Fruit fly (Drosophila melanogaster) whole organism, embryonic: Measurements from ENCODE around the gene CG4770.

Experiments used
- ATbp ChIP-seq: fragments of 200-800 bp; sonication (Bioruptor generic); optimal IDR thresholded peaks from 2 replicates; lab custom pipeline; 2017; ENCODE audit warnings: missing biosample characterization, mild to moderate bottlenecking, missing genetic modification characterization, missing genetic modification reagents
- Atf3 ChIP-seq: fragments of 200-800 bp; sonication (Bioruptor generic); optimal IDR thresholded peaks from 3 replicates; lab custom pipeline; 2016; ENCODE audit warnings: missing biosample characterization, missing genetic modification characterization
- Awh ChIP-seq: fragments of 200-800 bp; sonication (Bioruptor generic); IDR thresholded peaks from 2 replicates; pipeline ENCODE4, ENCODE4 v1.3.6; 2022; ENCODE audit warnings: missing biosample characterization, missing genetic modification characterization
- CG11247 ChIP-seq: fragments of 200-800 bp; sonication (Bioruptor generic); IDR thresholded peaks from 2 replicates; pipeline ENCODE4 v1.3.6; 2022; ENCODE audit warnings: missing biosample characterization, missing genetic modification characterization
- CG11504 ChIP-seq: fragments of 200-800 bp; sonication (Bioruptor generic); optimal IDR thresholded peaks from 3 replicates; lab custom pipeline; 2019; ENCODE audit warnings: missing biosample characterization, mild to moderate bottlenecking, missing genetic modification characterization, moderate library complexity
- CG12236 ChIP-seq: fragments of 200-800 bp; sonication (Bioruptor generic); optimal IDR thresholded peaks from 2 replicates; lab custom pipeline; 2016; ENCODE audit warnings: missing biosample characterization, missing genetic modification characterization
- CG14710 ChIP-seq: fragments of 200-800 bp; sonication (Bioruptor generic); optimal IDR thresholded peaks from 3 replicates; lab custom pipeline; 2019; ENCODE audit warnings: missing biosample characterization, mild to moderate bottlenecking, missing genetic modification characterization, moderate library complexity
- CG15601 ChIP-seq: fragments of 200-800 bp; sonication (Bioruptor generic); optimal IDR thresholded peaks from 3 replicates; lab custom pipeline; 2019; ENCODE audit warnings: missing biosample characterization, mild to moderate bottlenecking, missing genetic modification characterization, moderate library complexity
- CG1792 ChIP-seq: fragments of 200-800 bp; sonication (Bioruptor generic); optimal IDR thresholded peaks from 2 replicates; lab custom pipeline; 2016; ENCODE audit warnings: missing biosample characterization, missing genetic modification characterization
- CG2116 ChIP-seq: fragments of 200-800 bp; sonication (Bioruptor generic); optimal IDR thresholded peaks from 3 replicates; lab custom pipeline; 2018; ENCODE audit warnings: missing biosample characterization, mild to moderate bottlenecking, missing genetic modification characterization
- CG2202 ChIP-seq: fragments of 200-800 bp; sonication (Bioruptor generic); optimal IDR thresholded peaks from 2 replicates; lab custom pipeline; 2018; ENCODE audit warnings: missing biosample characterization, mild to moderate bottlenecking, missing genetic modification characterization
- CG30403 ChIP-seq: fragments of 200-800 bp; sonication (Bioruptor generic); optimal IDR thresholded peaks from 3 replicates; lab custom pipeline; 2016; ENCODE audit warnings: missing biosample characterization, missing genetic modification characterization
- CG3281 ChIP-seq: fragments of 200-800 bp; sonication (Bioruptor generic); optimal IDR thresholded peaks from 3 replicates; lab custom pipeline; 2017; ENCODE audit warnings: missing biosample characterization, mild to moderate bottlenecking, missing genetic modification characterization
- CG34224 ChIP-seq: fragments of 200-800 bp; sonication (Bioruptor generic); IDR thresholded peaks from 3 replicates; pipeline ENCODE4 v1.3.6; 2022; ENCODE audit warnings: missing biosample characterization, missing genetic modification characterization; ENCODE audit not compliant: partially characterized antibody
- CG4820 ChIP-seq: fragments of 200-800 bp; sonication (Bioruptor generic); optimal IDR thresholded peaks from 3 replicates; lab custom pipeline; 2016; ENCODE audit warnings: missing biosample characterization, missing genetic modification characterization
- CG7786 ChIP-seq: fragments of 200-800 bp; sonication (Bioruptor generic); optimal IDR thresholded peaks from 2 replicates; lab custom pipeline; 2016; ENCODE audit warnings: missing biosample characterization, missing genetic modification characterization
- CG7963 ChIP-seq: fragments of 200-800 bp; sonication (Bioruptor generic); IDR thresholded peaks from 3 replicates; pipeline ENCODE4 v1.3.6; 2022; ENCODE audit warnings: missing biosample characterization, missing genetic modification characterization; ENCODE audit not compliant: partially characterized antibody
- CG8281 ChIP-seq: fragments of 200-800 bp; sonication (Bioruptor generic); optimal IDR thresholded peaks from 2 replicates; lab custom pipeline; 2018; ENCODE audit warnings: missing biosample characterization, mild to moderate bottlenecking, missing genetic modification characterization, moderate library complexity
- CrebB ChIP-seq: fragments of 200-800 bp; sonication (Bioruptor generic); optimal IDR thresholded peaks from 3 replicates; lab custom pipeline; 2018; ENCODE audit warnings: missing biosample characterization, mild to moderate bottlenecking, missing genetic modification characterization
- Dad ChIP-seq: fragments of 200-800 bp; sonication (Bioruptor generic); optimal IDR thresholded peaks from 3 replicates; lab custom pipeline; 2016; ENCODE audit warnings: missing biosample characterization, missing genetic modification characterization
- ERR ChIP-seq: fragments of 200-800 bp; sonication (Bioruptor generic); optimal IDR thresholded peaks from 2 replicates; lab custom pipeline; 2016; ENCODE audit warnings: missing biosample characterization, missing genetic modification characterization
- Elba2 ChIP-seq: fragments of 200-800 bp; sonication (Bioruptor generic); optimal IDR thresholded peaks from 3 replicates; lab custom pipeline; 2016; ENCODE audit warnings: missing biosample characterization, missing genetic modification characterization
- HLH3B ChIP-seq: fragments of 200-800 bp; sonication (Bioruptor generic); IDR thresholded peaks from 2 replicates; pipeline ENCODE4 v1.3.6; 2022; ENCODE audit warnings: missing biosample characterization, missing genetic modification characterization
- HLHmδ ChIP-seq: fragments of 200-800 bp; sonication (Bioruptor generic); optimal IDR thresholded peaks from 2 replicates; lab custom pipeline; 2018; ENCODE audit warnings: missing biosample characterization, mild to moderate bottlenecking, missing genetic modification characterization, moderate library complexity
- Meics ChIP-seq: fragments of 200-800 bp; sonication (Bioruptor generic); optimal IDR thresholded peaks from 2 replicates; lab custom pipeline; 2017; ENCODE audit warnings: missing biosample characterization, mild to moderate bottlenecking, missing genetic modification characterization
- Myb ChIP-seq: fragments of 200-800 bp; sonication (Bioruptor generic); optimal IDR thresholded peaks from 2 replicates; lab custom pipeline; 2016; ENCODE audit warnings: missing biosample characterization, missing genetic modification characterization
- NC2α ChIP-seq: fragments of 200-800 bp; sonication (Bioruptor generic); optimal IDR thresholded peaks from 2 replicates; lab custom pipeline; 2016; ENCODE audit warnings: missing biosample characterization, missing genetic modification characterization
- NK7.1 ChIP-seq: fragments of 200-800 bp; sonication (Bioruptor generic); optimal IDR thresholded peaks from 3 replicates; lab custom pipeline; 2016; ENCODE audit warnings: missing biosample characterization, missing genetic modification characterization
- PHDP ChIP-seq: fragments of 200-800 bp; sonication (Bioruptor generic); optimal IDR thresholded peaks from 3 replicates; lab custom pipeline; 2018; ENCODE audit warnings: missing biosample characterization, mild to moderate bottlenecking, missing genetic modification characterization, moderate library complexity
- Rx ChIP-seq: fragments of 200-800 bp; sonication (Bioruptor generic); IDR thresholded peaks from 2 replicates; pipeline ENCODE4 v1.3.6; 2022; ENCODE audit warnings: missing biosample characterization, missing genetic modification characterization
- Sin3A ChIP-seq: fragments of >200 bp; optimal IDR thresholded peaks from 2 replicates; lab custom pipeline; 2018
- YL-1 ChIP-seq: fragments of 200-800 bp; sonication (Bioruptor generic); optimal IDR thresholded peaks from 3 replicates; lab custom pipeline; 2017; ENCODE audit warnings: missing biosample characterization, mild to moderate bottlenecking, missing genetic modification characterization
- ap ChIP-seq: fragments of 200-800 bp; sonication (Bioruptor generic); IDR thresholded peaks from 2 replicates; pipeline ENCODE4 v1.3.6; 2022; ENCODE audit warnings: missing biosample characterization, missing genetic modification characterization
- cad ChIP-seq: fragments of >200 bp; optimal IDR thresholded peaks from 2 replicates; lab custom pipeline; 2017; ENCODE audit warnings: missing biosample characterization, missing genetic modification characterization
- chn ChIP-seq: fragments of 200-800 bp; sonication (Bioruptor generic); optimal IDR thresholded peaks from 2 replicates; lab custom pipeline; 2016; ENCODE audit warnings: missing biosample characterization, missing genetic modification characterization
- da ChIP-seq: fragments of 200-800 bp; sonication (Bioruptor generic); optimal IDR thresholded peaks from 2 replicates; lab custom pipeline; 2016; ENCODE audit warnings: missing biosample characterization, missing genetic modification characterization
- dimm ChIP-seq: fragments of 200-800 bp; sonication (Bioruptor generic); IDR thresholded peaks from 2 replicates; pipeline ENCODE4 v1.3.6; 2022; ENCODE audit warnings: missing biosample characterization, missing genetic modification characterization
- disco-r ChIP-seq: fragments of 200-800 bp; sonication (Bioruptor generic); optimal IDR thresholded peaks from 2 replicates; lab custom pipeline; 2016; ENCODE audit warnings: missing biosample characterization, missing genetic modification characterization
- dmrt11E ChIP-seq: fragments of 200-800 bp; sonication (Bioruptor generic); optimal IDR thresholded peaks from 3 replicates; lab custom pipeline; 2018; ENCODE audit warnings: missing biosample characterization, mild to moderate bottlenecking, missing genetic modification characterization, moderate library complexity
- lola ChIP-seq, 3 experiments: fragments of >200 bp in 2 of 3; fragments of 200-800 bp in 1 of 3; sonication (Bioruptor generic) in 1 of 3; optimal IDR thresholded peaks; 2 replicates each; lab custom pipeline; 2017 to 2019; ENCODE audit warnings: missing biosample characterization in 3 of 3, missing genetic modification characterization in 3 of 3, mild to moderate bottlenecking in 1 of 3, moderate library complexity in 1 of 3
- oc ChIP-seq: fragments of 200-800 bp; sonication (Bioruptor generic); optimal IDR thresholded peaks from 2 replicates; lab custom pipeline; 2018; ENCODE audit warnings: missing biosample characterization, mild to moderate bottlenecking, missing genetic modification characterization, moderate library complexity
- odd ChIP-seq: fragments of 200-800 bp; sonication (Bioruptor generic); optimal IDR thresholded peaks from 2 replicates; lab custom pipeline; 2017; ENCODE audit warnings: missing biosample characterization, mild to moderate bottlenecking, missing genetic modification characterization
- pan ChIP-seq, 4 experiments: fragments of >200 bp in 3 of 4; fragments of 200-800 bp in 1 of 4; sonication (Bioruptor generic) in 1 of 4; optimal IDR thresholded peaks in 3 of 4; IDR thresholded peaks in 1 of 4; 2 replicates each; pipeline versions ENCODE4 v1.3.6 to Lab custom; 2017 to 2022; ENCODE audit warnings: missing biosample characterization in 2 of 4, missing genetic modification characterization in 2 of 4, mixed read lengths in 1 of 4
- phol ChIP-seq: fragments of 200-800 bp; sonication (Bioruptor generic); optimal IDR thresholded peaks from 3 replicates; lab custom pipeline; 2018; ENCODE audit warnings: missing biosample characterization, mild to moderate bottlenecking, missing genetic modification characterization, moderate library complexity
- slou ChIP-seq: fragments of 200-800 bp; sonication (Bioruptor generic); optimal IDR thresholded peaks from 3 replicates; lab custom pipeline; 2016; ENCODE audit warnings: missing biosample characterization, missing genetic modification characterization
- stwl ChIP-seq: fragments of 200-800 bp; sonication (Bioruptor generic); optimal IDR thresholded peaks from 3 replicates; lab custom pipeline; 2018; ENCODE audit warnings: missing biosample characterization, mild to moderate bottlenecking, missing genetic modification characterization, moderate library complexity
- tgo ChIP-seq: fragments of 200-800 bp; sonication (Bioruptor generic); IDR thresholded peaks from 3 replicates; pipeline ENCODE4 v1.3.6; 2022; ENCODE audit warnings: missing biosample characterization, missing genetic modification characterization
- tna ChIP-seq: fragments of 200-800 bp; sonication (Bioruptor generic); IDR thresholded peaks from 2 replicates; pipeline ENCODE4 v1.3.6; 2022; ENCODE audit warnings: missing biosample characterization, missing genetic modification characterization; ENCODE audit not compliant: partially characterized antibody
- tup ChIP-seq: fragments of 200-800 bp; sonication (Bioruptor generic); optimal IDR thresholded peaks from 2 replicates; lab custom pipeline; 2016; ENCODE audit warnings: missing biosample characterization, mild to moderate bottlenecking, missing genetic modification characterization, moderate library complexity
- vfl ChIP-seq: fragments of 200-800 bp; sonication (Bioruptor generic); optimal IDR thresholded peaks from 2 replicates; lab custom pipeline; 2016; ENCODE audit warnings: missing biosample characterization, missing genetic modification characterization

Gene CG4770

DNA sequence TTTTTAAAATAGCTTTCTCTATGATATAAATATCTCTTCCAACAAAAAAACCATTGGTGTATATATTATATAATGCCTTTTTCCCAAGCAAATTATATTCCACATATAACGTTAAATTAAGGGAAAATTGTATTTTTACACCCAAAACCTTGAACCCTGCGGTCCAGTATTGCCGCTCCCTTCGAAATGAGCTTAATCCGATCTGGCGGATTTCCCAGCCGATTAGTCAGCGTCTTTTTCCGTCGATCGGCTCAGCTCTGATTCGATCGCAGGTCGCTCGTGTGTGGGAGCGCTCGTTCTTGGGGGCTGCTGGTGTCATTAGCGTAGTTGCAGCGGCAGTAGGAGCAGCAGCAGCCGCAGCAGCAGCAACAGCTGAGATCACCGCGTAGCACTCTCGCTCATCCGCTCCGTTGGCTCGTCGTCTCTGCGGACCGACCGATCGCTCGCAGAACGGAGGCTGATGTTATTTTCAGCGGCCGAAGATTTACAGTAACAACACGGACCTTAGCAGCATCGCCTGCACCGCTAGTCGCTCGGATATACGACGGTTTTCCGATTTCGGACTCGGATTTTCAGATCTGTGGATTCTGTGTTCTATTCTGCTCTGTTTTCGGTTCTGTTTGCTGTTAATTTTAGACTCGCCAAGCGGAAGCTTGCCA is 27.8 kb upstream of the CG4770 start, which contains the start of gene CG4733 (continued):
- TF ChIP-seq cad (GFP tag; lab: Kevin White, UChicago) (no peak), ap (GFP tag; lab: Robert Waterston, UW) (no peak), HLH3B (GFP tag; lab: Robert Waterston, UW) (no peak), CG2202 (tag; lab: Kevin White, UChicago) (no peak), lola (GFP tag; optimal IDR thresholded peaks at IDR 0.05; lab: Kevin White, UChicago) (peak in 1 of 3 experiments; percentile 40), CG34224 (GFP tag; lab: Robert Waterston, UW) (0 out of 3 replicates have a peak, but pooled peaks have one; percentile 15), CrebB (tag; lab: Kevin White, UChicago) (no peak), dmrt11E (tag; lab: Kevin White, UChicago) (peak; percentile 49), chn (GFP tag; lab: Kevin White, UChicago) (no peak), dimm (GFP tag; lab: Robert Waterston, UW) (no peak), pan (optimal IDR thresholded peaks at IDR 0.05; lab: Kevin White, UChicago) (no peak), pan (GFP tag; optimal IDR thresholded peaks at IDR 0.05 in 1 of 2, IDR thresholded peaks at IDR 0.05 in 1 of 2) (no peak), CG14710 (tag; lab: Kevin White, UChicago) (peak; percentile 8), CG11247 (no peak), disco-r (GFP tag; lab: Kevin White, UChicago) (no peak), CG1792 (no peak), Sin3A (no peak), CG11504 (tag; lab: Kevin White, UChicago) (peak; percentile 24), Atf3 (no peak), YL-1 (GFP tag; lab: Kevin White, UChicago) (no peak), PHDP (peak; percentile 10), CG4820 (GFP tag; lab: Kevin White, UChicago) (no peak), CG7786 (GFP tag; lab: Kevin White, UChicago) (no peak), tgo (GFP tag; lab: Robert Waterston, UW) (no peak), ERR (GFP tag; lab: Kevin White, UChicago) (no peak), odd (no peak), slou (no peak), CG15601 (tag; lab: Kevin White, UChicago) (no peak), tup (GFP tag; lab: Kevin White, UChicago) (no peak), CG3281 (GFP tag; lab: Kevin White, UChicago) (peak; percentile 7), vfl (GFP tag; lab: Kevin White, UChicago) (no peak), Rx (no peak), CG8281 (tag; lab: Kevin White, UChicago) (no peak), Dad (GFP tag; lab: Kevin White, UChicago) (no peak), CG7963 (GFP tag; lab: Robert Waterston, UW) (no peak), NK7.1 (GFP tag; lab: Kevin White, UChicago) (no peak), stwl (tag; lab: Kevin White, UChicago) (no peak), CG12236 (GFP tag; lab: Kevin White, UChicago) (no peak), oc (tag; lab: Kevin White, UChicago) (no peak), CG30403 (GFP tag; lab: Kevin White, UChicago) (peak; percentile 31), HLHmδ (GFP tag; lab: Kevin White, UChicago) (peak; percentile 45), phol (tag; lab: Kevin White, UChicago) (no peak), NC2α (GFP tag; lab: Kevin White, UChicago) (no peak), ATbp (no peak), da (GFP tag; lab: Kevin White, UChicago) (no peak), CG2116 (no peak), Meics (GFP tag; lab: Kevin White, UChicago) (peak; percentile 27), Myb (GFP tag; lab: Kevin White, UChicago) (no peak), Awh (GFP tag; lab: Robert Waterston, UW) (no peak), tna (GFP tag; lab: Robert Waterston, UW) (no peak), Elba2 (GFP tag; lab: Kevin White, UChicago) (no peak)
